Worm (Caenorhabditis elegans) whole organism, late embryonic: Measurements from ENCODE around the gene srlf-36.

ENCODE experiments used
- K09A11.1 ChIP-seq: sonication (generic microtip); optimal IDR thresholded peaks from 2 replicates; lab custom pipeline; 2017; ENCODE audit warnings: antibody characterized with exemption, mild to moderate bottlenecking, missing genetic modification characterization, missing compliant biosample characterization; ENCODE audit not compliant: insufficient read depth
- dve-1 ChIP-seq: sonication (generic microtip); optimal IDR thresholded peaks from 2 replicates; lab custom pipeline; 2017; ENCODE audit warnings: antibody characterized with exemption, mild to moderate bottlenecking, missing genetic modification characterization, missing compliant biosample characterization
- lin-11 ChIP-seq: fragments of 200-800 bp; sonication (Bioruptor generic); optimal IDR thresholded peaks from 2 replicates; lab custom pipeline; 2018; ENCODE audit warnings: mild to moderate bottlenecking, missing genetic modification characterization, missing compliant biosample characterization
- nhr-11 ChIP-seq: fragments of 150-350 bp; optimal IDR thresholded peaks from 2 replicates; lab custom pipeline; 2014; ENCODE audit warnings: missing biosample characterization, missing genetic modification characterization
- pha-4 ChIP-seq: fragments of 150-350 bp; optimal IDR thresholded peaks from 2 replicates; lab custom pipeline; 2018; ENCODE audit warnings: missing biosample characterization, missing genetic modification reagents, missing genetic modification characterization
- tbx-2 ChIP-seq: sonication (generic microtip); optimal IDR thresholded peaks from 2 replicates; lab custom pipeline; 2016; ENCODE audit warnings: missing genetic modification characterization, missing compliant biosample characterization
- tbx-7 ChIP-seq: sonication (generic microtip); optimal IDR thresholded peaks from 2 replicates; lab custom pipeline; 2016; ENCODE audit warnings: missing genotype, missing genetic modification characterization, missing compliant biosample characterization

DNA sequence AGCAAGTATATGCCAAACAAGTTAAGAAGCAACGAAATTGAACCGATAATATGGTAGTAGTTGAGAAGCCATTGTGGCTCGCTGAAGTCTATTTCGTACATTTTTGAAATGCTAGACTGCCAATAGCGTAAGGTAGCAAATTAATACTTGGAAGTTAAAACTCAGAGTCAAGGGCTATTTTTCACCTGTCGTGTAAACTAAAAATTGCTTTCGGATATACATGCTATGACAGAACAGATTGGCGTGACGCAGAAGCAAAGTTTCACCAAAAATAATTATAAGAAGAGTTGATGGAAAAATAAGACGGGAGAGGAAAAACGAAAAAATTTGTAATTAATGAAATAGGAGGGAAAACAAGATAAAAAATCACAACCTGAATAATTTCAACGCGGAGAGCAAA lies 43.6 kb downstream of the srlf-36 start, which contains the start of gene sri-73:
- no peak for TF ChIP-seq tbx-7 (tag; lab: Kevin White, UChicago)
- no peak for TF ChIP-seq K09A11.1 (tag; lab: Kevin White, UChicago)
- no peak for TF ChIP-seq dve-1 (tag; lab: Kevin White, UChicago)
- no peak for TF ChIP-seq nhr-11 (tag; lab: Kevin White, UChicago)
- TF ChIP-seq tbx-2 (tag; lab: Kevin White, UChicago), result no peak
- TF ChIP-seq lin-11 (tag; lab: Kevin White, UChicago), result no peak
- no peak for TF ChIP-seq pha-4
